Worm (Caenorhabditis elegans): ENCODE measurements around the gene smi-1.

DNA sequence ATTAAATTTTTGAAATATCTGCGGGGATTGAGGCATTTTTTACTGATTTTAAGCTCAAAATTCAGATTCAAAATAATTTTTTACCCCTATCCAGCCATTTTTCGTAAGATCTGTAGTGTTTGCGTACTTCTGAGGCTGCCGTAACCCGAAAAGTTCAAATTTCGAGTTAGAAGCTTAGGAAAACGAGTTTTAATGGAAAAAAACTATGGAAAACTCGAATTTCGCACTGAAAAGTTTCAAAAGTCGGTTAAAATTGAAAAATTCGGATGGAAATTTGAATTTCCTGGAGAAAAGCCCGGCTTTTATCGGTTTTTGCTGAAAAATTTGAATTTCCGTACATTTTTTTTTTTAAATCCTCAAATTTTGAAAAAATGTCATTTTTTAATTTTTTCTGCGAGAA lies 25.8 kb downstream of the smi-1 start:
- TF ChIP-seq ccch-3 (GFP tag; optimal IDR thresholded peaks at IDR 0.05) (no peak), B0261.1 (tag; optimal IDR thresholded peaks at IDR 0.05) (no peak), madf-6 (GFP tag; IDR thresholded peaks at IDR 0.05) (no peak), egl-18 (GFP tag; IDR thresholded peaks at IDR 0.05) (no peak), ceh-58 (GFP tag; IDR thresholded peaks at IDR 0.05) (no peak), tbp1 (GFP tag; optimal IDR thresholded peaks at IDR 0.05) (no peak), F52B5.7 (tag; optimal IDR thresholded peaks at IDR 0.05) (no peak), nhr-90 (tag; optimal IDR thresholded peaks at IDR 0.05) (no peak), nfya-1 (tag; optimal IDR thresholded peaks at IDR 0.05; ENCODE audit: borderline replicate concordance, insufficient read depth) (no peak), fkh-3 (tag; optimal IDR thresholded peaks at IDR 0.05) (no peak), rpc-1 (optimal IDR thresholded peaks at IDR 0.05) (no peak), rpc-1 (tag; optimal IDR thresholded peaks at IDR 0.05) (no peak), dpl-1 (GFP tag; optimal IDR thresholded peaks at IDR 0.05) (no peak), madf-3 (GFP tag; IDR thresholded peaks at IDR 0.05) (no peak)
